Worm (Caenorhabditis elegans): ENCODE data around the gene unc-32.

Gene unc-32

ce11 chrIII:8885150-8885549 is 20.3 kb upstream of the unc-32 start, which contains the start of gene svop-1:
Gene svop-1 (minus strand): TSS chrIII:8885488.
- TF ChIP-seq unc-120 (tag; optimal IDR thresholded peaks at IDR 0.05; ENCODE audit: poor library complexity, severe bottlenecking) (no peak), mab-5 (tag; optimal IDR thresholded peaks at IDR 0.05) (no peak), nhr-76 (tag; optimal IDR thresholded peaks at IDR 0.05) (no peak), nhr-12 (tag; optimal IDR thresholded peaks at IDR 0.05) (no peak), ceh-43 (GFP tag; optimal IDR thresholded peaks at IDR 0.05) (no peak), ham-2 (GFP tag; optimal IDR thresholded peaks at IDR 0.05) (no peak), unc-62 (GFP tag; optimal IDR thresholded peaks at IDR 0.05) (no peak), mls-2 (tag; optimal IDR thresholded peaks at IDR 0.05) (no peak), elt-3 (tag; optimal IDR thresholded peaks at IDR 0.05) (no peak), pha-4 (tag; optimal IDR thresholded peaks at IDR 0.05) (no peak), nhr-28 (tag; optimal IDR thresholded peaks at IDR 0.05) (no peak)

ce11 chrIII:8886309-8886708 is 19.1 kb upstream of the unc-32 start:
- no peak for TF ChIP-seq elt-3 (tag; optimal IDR thresholded peaks at IDR 0.05)
- TF ChIP-seq mab-5 (tag; optimal IDR thresholded peaks at IDR 0.05), result no peak
- peak; percentile 10 for TF ChIP-seq sptf-1 (tag; optimal IDR thresholded peaks at IDR 0.05)
- peak; percentile 45 for TF ChIP-seq ces-1 (GFP tag; optimal IDR thresholded peaks at IDR 0.05)

DNA sequence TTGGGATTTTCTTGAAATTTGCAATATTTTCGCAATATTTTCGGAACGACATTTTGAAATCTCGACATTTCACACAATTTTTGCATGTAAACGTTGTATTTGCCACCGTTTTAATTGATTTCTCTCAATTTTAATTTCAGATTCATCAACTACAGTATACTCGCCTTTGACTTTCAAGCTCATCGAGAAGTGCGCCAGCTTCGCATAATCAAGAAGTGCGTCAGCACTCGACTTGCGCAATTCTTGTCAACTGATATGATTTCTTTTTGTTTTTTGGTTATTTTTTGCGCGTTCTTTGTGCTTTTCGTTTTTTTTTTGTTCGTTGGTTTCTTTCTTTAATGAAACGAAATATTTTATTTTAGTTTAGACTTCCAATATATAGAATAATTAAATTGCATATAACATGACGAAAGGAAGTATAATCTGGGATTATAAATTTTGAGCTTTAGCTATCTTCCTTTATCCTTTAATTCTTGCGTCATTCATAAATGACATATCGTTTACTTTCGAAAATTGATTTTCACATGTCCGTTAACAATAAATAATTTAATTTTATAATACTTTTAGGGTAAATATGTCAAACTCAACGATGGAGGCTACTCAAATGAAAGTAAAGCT is 18.1 kb upstream of the unc-32 start, which contains the start of gene famh-136:
Gene famh-136 (plus strand): TSS at position 568 of the 618 bp plus-strand sequence.
- peak; percentile 30 for TF ChIP-seq mls-2 (tag; optimal IDR thresholded peaks at IDR 0.05)
- no peak for TF ChIP-seq mab-5 (tag; optimal IDR thresholded peaks at IDR 0.05)
- TF ChIP-seq cnd-1 (tag; optimal IDR thresholded peaks at IDR 0.05), result peak; percentile 11
- no peak for TF ChIP-seq ceh-83 (GFP tag; optimal IDR thresholded peaks at IDR 0.05)
- TF ChIP-seq sptf-1 (tag; optimal IDR thresholded peaks at IDR 0.05), result peak; percentile 78
- no peak for TF ChIP-seq nhr-76 (tag; optimal IDR thresholded peaks at IDR 0.05)
- TF ChIP-seq lsy-2 (tag; optimal IDR thresholded peaks at IDR 0.05), result peak; percentile 80
- no peak for TF ChIP-seq unc-62 (GFP tag; optimal IDR thresholded peaks at IDR 0.05)
- TF ChIP-seq nhr-237 (tag; optimal IDR thresholded peaks at IDR 0.05), result peak; percentile 44
- TF ChIP-seq M03D4.4 (tag; optimal IDR thresholded peaks at IDR 0.05), result peak; percentile 61
- no peak for TF ChIP-seq drap-1 (GFP tag; optimal IDR thresholded peaks at IDR 0.05)
- TF ChIP-seq blmp-1 (tag; optimal IDR thresholded peaks at IDR 0.05), result no peak
- peak; percentile 58 for TF ChIP-seq ces-1 (GFP tag; optimal IDR thresholded peaks at IDR 0.05)
- no peak for TF ChIP-seq nhr-2 (tag; optimal IDR thresholded peaks at IDR 0.05)
- peak; percentile 81 for TF ChIP-seq lin-13 (tag; optimal IDR thresholded peaks at IDR 0.05)
- TF ChIP-seq ceh-43 (GFP tag; optimal IDR thresholded peaks at IDR 0.05), result peak; percentile 33
- TF ChIP-seq mep-1 (tag; optimal IDR thresholded peaks at IDR 0.05), result peak; percentile 89
- no peak for TF ChIP-seq elt-3 (tag; optimal IDR thresholded peaks at IDR 0.05)
- no peak for TF ChIP-seq sem-2 (GFP tag; optimal IDR thresholded peaks at IDR 0.05)
- no peak for TF ChIP-seq ztf-11 (tag; optimal IDR thresholded peaks at IDR 0.05)

ce11 chrIII:8888956-8889355 is 16.5 kb upstream of the unc-32 start, which contains the start of gene ZK637.14:
Gene ZK637.14 (minus strand): TSS chrIII:8889156.
- TF ChIP-seq mep-1 (tag; optimal IDR thresholded peaks at IDR 0.05) (peak; percentile 42), unc-120 (tag; optimal IDR thresholded peaks at IDR 0.05; ENCODE audit: poor library complexity, severe bottlenecking) (peak; percentile 54), lin-13 (tag; optimal IDR thresholded peaks at IDR 0.05) (peak; percentile 25), ceh-83 (GFP tag; optimal IDR thresholded peaks at IDR 0.05) (no peak), flh-1 (GFP tag; optimal IDR thresholded peaks at IDR 0.05) (no peak), pha-4 (tag; optimal IDR thresholded peaks at IDR 0.05) (peak; percentile 56), elt-1 (tag; optimal IDR thresholded peaks at IDR 0.05; ENCODE audit: borderline replicate concordance, insufficient read depth) (no peak), ham-2 (GFP tag; optimal IDR thresholded peaks at IDR 0.05) (no peak), lsy-2 (tag; optimal IDR thresholded peaks at IDR 0.05) (peak; percentile 57), ces-1 (GFP tag; optimal IDR thresholded peaks at IDR 0.05) (peak; percentile 76), nhr-237 (tag; optimal IDR thresholded peaks at IDR 0.05) (peak; percentile 30)

ce11 chrIII:8889931-8890330 is 15.5 kb upstream of the unc-32 start, which contains the start of gene lnkn-1:
Gene lnkn-1 (plus strand): TSS chrIII:8890231.
- TF ChIP-seq mab-5 (tag; optimal IDR thresholded peaks at IDR 0.05) (no peak), mep-1 (tag; optimal IDR thresholded peaks at IDR 0.05) (no peak), ceh-43 (GFP tag; optimal IDR thresholded peaks at IDR 0.05) (no peak), elt-1 (tag; optimal IDR thresholded peaks at IDR 0.05; ENCODE audit: borderline replicate concordance, insufficient read depth) (no peak), unc-120 (tag; optimal IDR thresholded peaks at IDR 0.05; ENCODE audit: poor library complexity, severe bottlenecking) (no peak), ham-2 (GFP tag; optimal IDR thresholded peaks at IDR 0.05) (no peak), drap-1 (GFP tag; optimal IDR thresholded peaks at IDR 0.05) (no peak), pha-4 (tag; optimal IDR thresholded peaks at IDR 0.05) (no peak), flh-1 (GFP tag; optimal IDR thresholded peaks at IDR 0.05) (no peak), sem-2 (GFP tag; optimal IDR thresholded peaks at IDR 0.05) (no peak), cnd-1 (tag; optimal IDR thresholded peaks at IDR 0.05) (no peak), bed-3 (GFP tag; optimal IDR thresholded peaks at IDR 0.05) (no peak), lsy-2 (tag; optimal IDR thresholded peaks at IDR 0.05) (no peak), nhr-237 (tag; optimal IDR thresholded peaks at IDR 0.05) (no peak), elt-3 (tag; optimal IDR thresholded peaks at IDR 0.05) (no peak), snpc-4 (tag; optimal IDR thresholded peaks at IDR 0.05) (no peak)
